Worm (Caenorhabditis elegans) whole organism, young adult: ENCODE results near the gene rnp-5.

Experiments used
- B0019.2 ChIP-seq: fragments of 200-800 bp; sonication (Bioruptor generic); conservative IDR thresholded peaks from 2 replicates; pipeline ENCODE4 v1.3.6; 2022; ENCODE audit warnings: missing genetic modification reagents, missing genetic modification characterization, missing compliant biosample characterization
- F57C9.4 ChIP-seq: sonication (generic microtip); optimal IDR thresholded peaks from 2 replicates; lab custom pipeline; 2017; ENCODE audit warnings: mild to moderate bottlenecking, missing genetic modification characterization, missing compliant biosample characterization
- dpl-1 ChIP-seq: fragments of 150-350 bp; optimal IDR thresholded peaks from 2 replicates; lab custom pipeline; 2014; ENCODE audit warnings: missing biosample characterization, missing genetic modification reagents, missing genetic modification characterization
- let-607 ChIP-seq, 2 experiments: fragments of 200-800 bp in 1 of 2; sonication (Bioruptor generic) in 1 of 2; sonication (generic microtip) in 1 of 2; optimal IDR thresholded peaks; 2 replicates each; lab custom pipeline; 2016 to 2018; ENCODE audit warnings: mild to moderate bottlenecking in 2 of 2, missing compliant biosample characterization in 2 of 2, missing genetic modification characterization in 2 of 2, moderate library complexity in 2 of 2, missing genotype in 1 of 2
- mel-28 ChIP-seq: sonication (generic microtip); optimal IDR thresholded peaks from 2 replicates; lab custom pipeline; 2016; ENCODE audit warnings: borderline replicate concordance, mild to moderate bottlenecking, missing genetic modification characterization, missing compliant biosample characterization
- nhr-179 ChIP-seq: sonication (generic microtip); optimal IDR thresholded peaks from 2 replicates; lab custom pipeline; 2016; ENCODE audit warnings: mild to moderate bottlenecking, missing genetic modification characterization, missing compliant biosample characterization
- nhr-90 ChIP-seq: sonication (generic microtip); optimal IDR thresholded peaks from 2 replicates; lab custom pipeline; 2016; ENCODE audit warnings: missing genotype, mild to moderate bottlenecking, missing genetic modification characterization, missing compliant biosample characterization
- snpc-4 ChIP-seq, 5 experiments: fragments of 150-350 bp in 1 of 5; sonication (generic microtip) in 4 of 5; optimal IDR thresholded peaks; 2 replicates each; lab custom pipeline; 2014 to 2018; ENCODE audit warnings: missing genetic modification characterization in 5 of 5, missing biosample characterization in 3 of 5, antibody characterized with exemption in 2 of 5, mild to moderate bottlenecking in 2 of 5, missing compliant biosample characterization in 2 of 5, missing genotype in 2 of 5, moderate library complexity in 2 of 5, missing genetic modification reagents in 1 of 5
- unc-130 ChIP-seq: sonication (generic microtip); optimal IDR thresholded peaks from 2 replicates; lab custom pipeline; 2016; ENCODE audit warnings: missing genetic modification reagents, missing genetic modification characterization, missing compliant biosample characterization

DNA sequence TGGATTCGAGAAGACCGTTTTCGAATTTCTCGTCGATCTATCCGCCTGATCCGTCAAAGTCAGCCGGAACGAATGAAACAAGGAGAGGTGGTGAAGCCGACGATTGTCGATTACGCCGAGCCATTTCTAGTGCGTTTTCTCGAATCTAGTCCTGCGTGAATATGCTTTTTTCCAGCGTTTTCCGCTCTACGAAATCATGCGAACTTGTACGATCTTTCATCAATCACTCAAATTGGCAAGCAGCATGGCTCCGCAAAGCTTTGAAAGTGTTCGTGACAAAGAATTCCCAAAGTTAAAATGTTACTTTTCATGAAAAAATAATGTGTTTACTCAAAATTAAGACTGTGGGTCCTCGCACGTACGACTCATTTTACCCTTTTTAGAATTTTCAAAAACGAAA lies 43.2 kb upstream of the rnp-5 start:
- no peak for TF ChIP-seq nhr-90
- no peak for TF ChIP-seq dpl-1
- no peak for TF ChIP-seq nhr-179 (tag; lab: Kevin White, UChicago)
- TF ChIP-seq mel-28 (tag; lab: Kevin White, UChicago) = no peak
- no peak for TF ChIP-seq snpc-4 (GFP tag; optimal IDR thresholded peaks at IDR 0.05; lab: Kevin White, UChicago)
- no peak for TF ChIP-seq snpc-4 (tag; optimal IDR thresholded peaks at IDR 0.05; lab: Kevin White, UChicago)
- no peak for TF ChIP-seq unc-130 (GFP tag; lab: Kevin White, UChicago)
- no peak for TF ChIP-seq B0019.2 (GFP tag; lab: Robert Waterston, UW)
- TF ChIP-seq let-607 (tag; optimal IDR thresholded peaks at IDR 0.05; lab: Kevin White, UChicago) = no peak
- no peak for TF ChIP-seq F57C9.4
